Worm (Caenorhabditis elegans) whole organism, late embryonic: ENCODE measurements around the gene idpb-4.

Experiments
- K02D7.2 ChIP-seq: sonication (generic microtip); optimal IDR thresholded peaks from 2 replicates; lab custom pipeline; 2017; ENCODE audit warnings: mild to moderate bottlenecking, missing genetic modification characterization, missing compliant biosample characterization
- K09A11.1 ChIP-seq: sonication (generic microtip); optimal IDR thresholded peaks from 2 replicates; lab custom pipeline; 2017; ENCODE audit warnings: antibody characterized with exemption, mild to moderate bottlenecking, missing genetic modification characterization, missing compliant biosample characterization; ENCODE audit not compliant: insufficient read depth
- ceh-24 ChIP-seq: sonication (generic microtip); optimal IDR thresholded peaks from 2 replicates; lab custom pipeline; 2016; ENCODE audit warnings: mild to moderate bottlenecking, missing genetic modification characterization, missing compliant biosample characterization
- ceh-31 ChIP-seq: sonication (generic microtip); optimal IDR thresholded peaks from 2 replicates; lab custom pipeline; 2016; ENCODE audit warnings: missing genetic modification characterization, missing compliant biosample characterization
- ceh-48 ChIP-seq: sonication (generic microtip); optimal IDR thresholded peaks from 2 replicates; lab custom pipeline; 2016; ENCODE audit warnings: missing genetic modification characterization, inconsistent platforms, missing compliant biosample characterization
- dmd-4 ChIP-seq: sonication (generic microtip); optimal IDR thresholded peaks from 2 replicates; lab custom pipeline; 2016; ENCODE audit warnings: borderline replicate concordance, missing genetic modification characterization, missing compliant biosample characterization
- elt-2 ChIP-seq: sonication (generic microtip); optimal IDR thresholded peaks from 2 replicates; lab custom pipeline; 2016; ENCODE audit warnings: missing genetic modification reagents, missing genetic modification characterization, missing compliant biosample characterization
- elt-4 ChIP-seq: sonication (generic microtip); optimal IDR thresholded peaks from 2 replicates; lab custom pipeline; 2016; ENCODE audit warnings: missing genetic modification characterization, missing compliant biosample characterization
- eyg-1 ChIP-seq: sonication (generic microtip); optimal IDR thresholded peaks from 2 replicates; lab custom pipeline; 2016; ENCODE audit warnings: missing genotype, missing genetic modification characterization, missing compliant biosample characterization
- fkh-10 ChIP-seq: fragments of 150-350 bp; optimal IDR thresholded peaks from 2 replicates; lab custom pipeline; 2014; ENCODE audit warnings: missing biosample characterization, missing genetic modification reagents, missing genetic modification characterization
- fkh-6 ChIP-seq: sonication (generic microtip); optimal IDR thresholded peaks from 2 replicates; lab custom pipeline; 2016; ENCODE audit warnings: missing genetic modification characterization, missing compliant biosample characterization
- hlh-15 ChIP-seq: sonication (generic microtip); optimal IDR thresholded peaks from 2 replicates; lab custom pipeline; 2016; ENCODE audit warnings: missing genetic modification characterization, missing compliant biosample characterization
- hlh-30 ChIP-seq: sonication (generic microtip); optimal IDR thresholded peaks from 2 replicates; lab custom pipeline; 2017; ENCODE audit warnings: antibody characterized with exemption, missing genetic modification characterization, missing compliant biosample characterization; ENCODE audit not compliant: insufficient read depth
- mec-3 ChIP-seq: sonication (generic microtip); optimal IDR thresholded peaks from 2 replicates; lab custom pipeline; 2016; ENCODE audit warnings: borderline replicate concordance, missing genetic modification characterization, missing compliant biosample characterization
- nfya-1 ChIP-seq: sonication (generic microtip); optimal IDR thresholded peaks from 2 replicates; lab custom pipeline; 2017; ENCODE audit warnings: missing genetic modification characterization, mild to moderate bottlenecking, missing compliant biosample characterization, antibody characterized with exemption, moderate library complexity
- nhr-11 ChIP-seq: fragments of 150-350 bp; optimal IDR thresholded peaks from 2 replicates; lab custom pipeline; 2014; ENCODE audit warnings: missing biosample characterization, missing genetic modification characterization
- npax-4 ChIP-seq: sonication (generic microtip); optimal IDR thresholded peaks from 2 replicates; lab custom pipeline; 2016; ENCODE audit warnings: missing genetic modification characterization, missing compliant biosample characterization
- odd-2 ChIP-seq: sonication (generic microtip); optimal IDR thresholded peaks from 2 replicates; lab custom pipeline; 2017; ENCODE audit warnings: antibody characterized with exemption, mild to moderate bottlenecking, missing genetic modification characterization, missing compliant biosample characterization
- pag-3 ChIP-seq: sonication (generic microtip); optimal IDR thresholded peaks from 2 replicates; lab custom pipeline; 2016; ENCODE audit warnings: missing compliant biosample characterization, missing genetic modification characterization, borderline replicate concordance
- pat-9 ChIP-seq: fragments of 200-800 bp; sonication (Bioruptor generic); optimal IDR thresholded peaks from 2 replicates; lab custom pipeline; 2018; ENCODE audit warnings: mild to moderate bottlenecking, missing genetic modification characterization, moderate library complexity, missing compliant biosample characterization
- ref-2 ChIP-seq: sonication (generic microtip); optimal IDR thresholded peaks from 2 replicates; lab custom pipeline; 2016; ENCODE audit warnings: missing genetic modification characterization, missing compliant biosample characterization
- tbx-2 ChIP-seq: sonication (generic microtip); optimal IDR thresholded peaks from 2 replicates; lab custom pipeline; 2016; ENCODE audit warnings: missing genetic modification characterization, missing compliant biosample characterization
- unc-42 ChIP-seq: sonication (generic microtip); optimal IDR thresholded peaks from 2 replicates; lab custom pipeline; 2016; ENCODE audit warnings: missing genotype, missing genetic modification characterization, missing compliant biosample characterization
- unc-86 ChIP-seq: sonication (generic microtip); optimal IDR thresholded peaks from 2 replicates; lab custom pipeline; 2016; ENCODE audit warnings: missing genetic modification characterization, missing compliant biosample characterization
- zip-5 ChIP-seq: sonication (generic microtip); optimal IDR thresholded peaks from 2 replicates; lab custom pipeline; 2016; ENCODE audit warnings: missing genetic modification characterization, missing compliant biosample characterization

Gene idpb-4

ce11 chrII:8743379-8744173, 6.2 kb upstream of the idpb-4 start, which contains the start of gene mak-1 (continued):
- no peak for TF ChIP-seq nhr-11 (tag; lab: Kevin White, UChicago)
- TF ChIP-seq, all 69 proteins: peak for 4

DNA sequence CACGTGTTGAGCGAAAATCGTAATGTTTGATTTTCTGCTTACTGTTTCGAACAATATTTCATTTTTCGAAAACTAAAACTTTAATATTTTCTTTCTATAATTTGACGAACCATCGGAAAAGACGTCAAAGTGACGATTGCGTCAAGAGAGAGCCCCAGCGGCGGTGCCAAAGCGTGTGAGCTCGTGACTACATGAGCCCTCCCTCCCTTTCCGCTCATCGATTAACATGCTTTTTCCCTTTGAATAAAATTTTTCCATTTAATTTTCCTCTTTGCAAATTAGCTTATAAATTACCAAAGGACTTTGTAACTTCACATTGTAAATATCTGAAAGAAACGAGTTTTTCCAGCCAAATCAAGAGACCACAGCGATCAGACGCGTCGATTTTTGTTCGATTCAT, 5.6 kb upstream of the idpb-4 start:
- peak; percentile 25 for TF ChIP-seq hlh-30 (tag; lab: Kevin White, UChicago)
- no peak for TF ChIP-seq fkh-10 (GFP tag; lab: Kevin White, UChicago)
- peak; percentile 40 for TF ChIP-seq unc-42 (tag; lab: Kevin White, UChicago)
- TF ChIP-seq ceh-24 (tag; lab: Kevin White, UChicago), result no peak
- TF ChIP-seq pag-3 (tag; lab: Kevin White, UChicago), result no peak
- peak; percentile 2 for TF ChIP-seq ceh-48

DNA sequence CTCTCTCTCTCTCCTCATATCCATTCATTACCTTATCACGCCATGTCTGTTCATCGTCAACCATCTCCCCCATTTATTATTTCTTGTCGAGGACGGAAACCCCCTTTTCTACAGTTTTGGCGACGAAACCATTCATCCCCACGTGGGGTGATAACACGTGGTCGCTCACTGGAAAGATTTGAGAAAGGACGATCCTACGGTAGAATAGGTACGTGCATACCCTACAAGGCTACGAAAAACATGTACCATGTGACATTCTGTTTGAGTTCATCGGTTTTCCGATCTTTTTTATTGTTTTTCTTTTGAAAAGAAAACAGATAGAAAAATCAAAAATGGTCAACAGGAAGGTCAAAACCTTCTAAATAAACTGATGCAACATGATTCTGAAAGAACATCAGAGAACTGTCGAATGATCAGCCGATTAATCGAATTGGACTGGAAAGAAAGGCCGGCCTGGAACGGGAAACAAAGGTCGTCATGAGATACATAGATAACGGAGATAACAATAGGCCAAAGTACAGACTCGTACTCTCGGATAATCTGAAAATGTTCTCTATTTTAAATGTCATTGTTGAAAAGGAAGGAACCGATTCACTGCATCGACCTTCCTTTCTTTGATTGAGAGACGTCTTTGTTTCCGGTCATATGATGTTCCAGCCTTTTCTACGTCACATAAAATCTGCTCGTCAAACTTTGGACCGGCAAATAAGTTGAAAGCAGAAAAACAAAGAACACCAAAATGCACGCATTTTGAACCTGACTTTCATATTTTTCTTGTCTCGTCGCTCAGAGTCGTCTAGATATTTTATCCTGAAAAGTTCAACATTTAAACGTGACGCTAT, 4.9 kb upstream of the idpb-4 start:
- TF ChIP-seq K09A11.1 (tag; lab: Kevin White, UChicago), result no peak

- TF ChIP-seq hlh-30 (tag; lab: Kevin White, UChicago) (peak; percentile 35), pat-9 (tag; lab: Kevin White, UChicago) (no peak)
These were observed 3.9 kb upstream of the idpb-4 start for ce11 chrII:8741277-8741676.

ce11 chrII:8740326-8740949, 3.1 kb upstream of the idpb-4 start:
- TF ChIP-seq elt-2, result peak; percentile 95
- TF ChIP-seq dmd-4, result no peak

DNA sequence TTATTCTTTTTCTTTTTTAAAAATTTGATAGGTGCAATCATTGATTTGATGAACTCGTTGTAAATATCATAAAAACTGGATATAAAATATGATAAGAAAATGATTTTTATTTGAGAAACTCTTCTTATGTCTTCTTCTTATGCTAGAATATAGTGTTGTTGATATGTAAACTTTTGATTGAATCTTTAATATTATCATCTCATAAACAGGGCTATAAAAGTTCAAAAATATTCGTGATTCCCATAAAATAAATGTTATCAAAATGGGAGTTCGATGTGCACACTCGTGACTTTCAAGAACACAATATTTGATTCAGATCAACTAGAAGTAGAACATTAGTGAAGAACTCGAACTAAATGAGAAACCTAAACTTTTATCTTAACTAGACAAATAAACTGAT, 1.6 kb upstream of the idpb-4 start:
- TF ChIP-seq tbx-2 (no peak), zip-5 (no peak), eyg-1 (tag; lab: Kevin White, UChicago) (no peak), nhr-11 (tag; lab: Kevin White, UChicago) (no peak), odd-2 (no peak), npax-4 (tag; lab: Kevin White, UChicago) (no peak), K02D7.2 (tag; lab: Kevin White, UChicago) (no peak), ceh-31 (tag; lab: Kevin White, UChicago) (no peak), fkh-6 (tag; lab: Kevin White, UChicago) (no peak), ref-2 (no peak), mec-3 (tag; lab: Kevin White, UChicago) (no peak), elt-4 (no peak)

ce11 chrII:8738244-8738643, 888 bp upstream of the idpb-4 start:
- TF ChIP-seq elt-2 (peak; percentile 23), unc-42 (tag; lab: Kevin White, UChicago) (no peak)

ce11 chrII:8733627-8734026, 3.7 kb downstream of the idpb-4 start:
- TF ChIP-seq nfya-1 (tag; lab: Kevin White, UChicago), result no peak
- no peak for TF ChIP-seq mec-3 (tag; lab: Kevin White, UChicago)
- no peak for TF ChIP-seq unc-86 (tag; lab: Kevin White, UChicago)
- no peak for TF ChIP-seq hlh-15 (tag; lab: Kevin White, UChicago)
- TF ChIP-seq, all 69 proteins: peak for 0
